Worm (Caenorhabditis elegans): ENCODE data around the gene lst-4.
A peak's percentile ranks its signal among the peaks of the same experiment; 100 is the strongest.

- no peak for TF ChIP-seq blmp-1 (tag; optimal IDR thresholded peaks at IDR 0.05)
- TF ChIP-seq nhr-76 (tag; optimal IDR thresholded peaks at IDR 0.05): no peak
- no peak for TF ChIP-seq bed-3 (GFP tag; optimal IDR thresholded peaks at IDR 0.05)
- no peak for TF ChIP-seq ztf-11 (tag; optimal IDR thresholded peaks at IDR 0.05)
- TF ChIP-seq nhr-237 (tag; optimal IDR thresholded peaks at IDR 0.05): no peak
- TF ChIP-seq unc-39 (tag; optimal IDR thresholded peaks at IDR 0.05): no peak
- TF ChIP-seq nhr-28 (tag; optimal IDR thresholded peaks at IDR 0.05): no peak
- TF ChIP-seq unc-62 (GFP tag; optimal IDR thresholded peaks at IDR 0.05): no peak
- TF ChIP-seq lin-13 (tag; optimal IDR thresholded peaks at IDR 0.05): peak; percentile 7
- TF ChIP-seq M03D4.4 (tag; optimal IDR thresholded peaks at IDR 0.05): no peak
- no peak for TF ChIP-seq snpc-4 (tag; optimal IDR thresholded peaks at IDR 0.05)
- no peak for TF ChIP-seq elt-3 (tag; optimal IDR thresholded peaks at IDR 0.05)
- TF ChIP-seq pha-4 (tag; optimal IDR thresholded peaks at IDR 0.05): no peak
- no peak for TF ChIP-seq nhr-12 (tag; optimal IDR thresholded peaks at IDR 0.05)
Measured at ce11 chrIV:14046777-14047176, 22.9 kb downstream of the lst-4 start.
